Fruit fly (Drosophila melanogaster): ENCODE data around the gene Dcr-1.

DNA sequence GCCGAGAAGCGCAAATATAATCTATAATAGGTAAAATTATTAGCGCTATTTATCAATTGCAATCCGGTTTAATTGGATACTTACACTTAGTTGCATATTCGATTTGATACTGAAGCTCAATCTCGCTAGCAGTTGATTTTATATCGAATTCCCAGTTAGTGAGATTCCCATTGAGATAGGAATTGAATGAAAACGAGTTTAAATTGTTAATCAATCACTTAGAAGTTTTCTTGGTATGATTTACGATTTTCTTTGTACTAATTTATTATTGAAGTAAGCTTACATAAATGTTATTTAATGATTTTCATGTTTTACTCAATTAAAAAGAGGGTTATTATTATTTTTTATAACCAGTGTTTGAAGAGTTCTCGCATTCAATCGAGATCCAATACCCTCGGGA is 28.7 kb upstream of the Dcr-1 start, which contains the start of gene CG43092:
- TF ChIP-seq disco-r (GFP tag; optimal IDR thresholded peaks at IDR 0.05) (no peak), CG8478 (optimal IDR thresholded peaks at IDR 0.05) (no peak), CG8388 (GFP tag; optimal IDR thresholded peaks at IDR 0.05) (no peak), so (GFP tag; IDR thresholded peaks at IDR 0.05) (no peak), Atf3 (GFP tag; optimal IDR thresholded peaks at IDR 0.05) (no peak), CG43689 (GFP tag; IDR thresholded peaks at IDR 0.05) (no peak), B-H2 (GFP tag; optimal IDR thresholded peaks at IDR 0.05) (no peak), Ada2b (GFP tag; IDR thresholded peaks at IDR 0.05) (no peak), sr (GFP tag; IDR thresholded peaks at IDR 0.05) (no peak), CG13296 (GFP tag; optimal IDR thresholded peaks at IDR 0.05) (no peak), schlank (tag; optimal IDR thresholded peaks at IDR 0.05) (no peak)
